Worm (Caenorhabditis elegans) whole organism, L1 larva: Measurements from ENCODE around the gene srg-66.
"Not testable (repeated sequence)": the region's sequence is repeated elsewhere in the genome, so short reads cannot be mapped to it uniquely, and the experiment has no call there.

Experiments used
- ama-1 ChIP-seq: fragments of 150-350 bp; optimal IDR thresholded peaks from 2 replicates; lab custom pipeline; 2014
- blmp-1 ChIP-seq: fragments of 150-350 bp; optimal IDR thresholded peaks from 2 replicates; lab custom pipeline; 2014; ENCODE audit warnings: missing biosample characterization, missing genetic modification characterization
- ceh-82 ChIP-seq, 3 experiments: fragments of 150-350 bp in 1 of 3; sonication (generic microtip) in 2 of 3; optimal IDR thresholded peaks; 2 replicates each; lab custom pipeline; 2014 to 2017; ENCODE audit warnings: missing biosample characterization in 3 of 3, missing genetic modification characterization in 3 of 3
- ets-5 ChIP-seq: fragments of 200-800 bp; sonication (Bioruptor generic); IDR thresholded peaks from 2 replicates; pipeline ENCODE4 v1.3.6; 2022; ENCODE audit warnings: missing genetic modification characterization, missing compliant biosample characterization
- hlh-17 ChIP-seq: fragments of 200-800 bp; sonication (Bioruptor generic); optimal IDR thresholded peaks from 2 replicates; lab custom pipeline; 2018; ENCODE audit warnings: missing genetic modification characterization, mild to moderate bottlenecking, missing compliant biosample characterization, moderate library complexity, borderline replicate concordance
- lin-13 ChIP-seq: fragments of 150-350 bp; optimal IDR thresholded peaks from 2 replicates; lab custom pipeline; 2014; ENCODE audit warnings: missing biosample characterization, missing genetic modification reagents, missing genetic modification characterization
- nhr-237 ChIP-seq: fragments of 150-350 bp; optimal IDR thresholded peaks from 2 replicates; lab custom pipeline; 2014; ENCODE audit warnings: missing biosample characterization, missing genetic modification characterization
- nhr-28 ChIP-seq: fragments of 150-350 bp; optimal IDR thresholded peaks from 2 replicates; lab custom pipeline; 2014; ENCODE audit warnings: missing biosample characterization, missing genetic modification characterization
- nhr-90 ChIP-seq: sonication (generic microtip); optimal IDR thresholded peaks from 2 replicates; lab custom pipeline; 2016; ENCODE audit warnings: mild to moderate bottlenecking, missing genetic modification characterization, missing compliant biosample characterization; ENCODE audit not compliant: poor library complexity
- skn-1 ChIP-seq: fragments of 150-350 bp; optimal IDR thresholded peaks from 2 replicates; lab custom pipeline; 2014; ENCODE audit warnings: missing biosample characterization, missing genetic modification characterization
- sptf-1 ChIP-seq: fragments of 150-350 bp; optimal IDR thresholded peaks from 2 replicates; lab custom pipeline; 2014; ENCODE audit warnings: missing biosample characterization, missing genetic modification characterization
- swsn-7 ChIP-seq: sonication (generic microtip); optimal IDR thresholded peaks from 2 replicates; lab custom pipeline; 2016; ENCODE audit warnings: missing genetic modification characterization, missing compliant biosample characterization
- tbx-2 ChIP-seq: sonication (generic microtip); optimal IDR thresholded peaks from 2 replicates; lab custom pipeline; 2016; ENCODE audit warnings: missing genetic modification characterization, missing compliant biosample characterization

DNA sequence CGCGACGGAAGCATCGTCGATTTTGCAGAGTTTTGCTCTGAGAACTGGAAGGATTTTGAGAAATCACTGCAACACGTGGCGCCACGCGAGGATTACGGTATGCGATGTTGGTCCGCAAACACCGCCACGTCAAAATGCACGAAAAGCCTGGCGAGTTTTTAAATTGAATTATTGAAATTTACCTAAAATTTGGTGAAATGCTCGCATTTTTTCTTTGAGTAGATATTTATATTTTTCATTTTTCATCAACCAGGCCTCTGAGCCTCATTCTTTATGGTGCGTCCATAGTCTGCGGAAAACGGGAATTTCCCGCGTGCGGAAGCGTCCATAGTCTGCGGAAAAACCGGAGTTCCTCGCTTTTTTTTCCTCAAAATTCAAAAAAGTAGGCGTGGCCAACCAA is 11.3 kb downstream of the srg-66 start, which contains the start of gene ZC317.7:
- TF ChIP-seq nhr-28 (tag; lab: Kevin White, UChicago); swsn-7 (tag; lab: Kevin White, UChicago); hlh-17 (GFP tag; lab: Kevin White, UChicago); sptf-1; nhr-237 (tag; lab: Kevin White, UChicago); nhr-90 (tag; lab: Kevin White, UChicago); ets-5 (GFP tag; lab: Robert Waterston, UW); lin-13 (GFP tag; lab: Kevin White, UChicago); blmp-1 (tag; lab: Kevin White, UChicago); ama-1; tbx-2 (tag; lab: Kevin White, UChicago); ceh-82 (tag; optimal IDR thresholded peaks at IDR 0.05; lab: Kevin White, UChicago); skn-1 (tag; lab: Kevin White, UChicago): not testable (repeated sequence)
